Fruit fly (Drosophila melanogaster) whole organism, embryonic: ENCODE results near the gene Gr5a.

Experiments used
- Bgb ChIP-seq: fragments of 200-800 bp; sonication (Bioruptor generic); IDR thresholded peaks from 2 replicates; pipeline ENCODE4 v1.3.6; 2022; ENCODE audit warnings: missing biosample characterization, missing genetic modification characterization; ENCODE audit not compliant: partially characterized antibody
- CG1024 ChIP-seq: fragments of 200-800 bp; sonication (Bioruptor generic); IDR thresholded peaks from 2 replicates; pipeline ENCODE4 v1.3.6; 2022; ENCODE audit warnings: missing biosample characterization, missing genetic modification characterization
- CG10366 ChIP-seq: fragments of 200-800 bp; sonication (Bioruptor generic); IDR thresholded peaks from 2 replicates; pipeline ENCODE4 v1.3.6; 2022; ENCODE audit warnings: missing biosample characterization, missing genetic modification characterization
- CG12155 ChIP-seq: fragments of 200-800 bp; sonication (Bioruptor generic); optimal IDR thresholded peaks from 3 replicates; lab custom pipeline; 2016; ENCODE audit warnings: missing biosample characterization, missing genetic modification characterization
- CG12391 ChIP-seq: fragments of 200-800 bp; sonication (Bioruptor generic); optimal IDR thresholded peaks from 3 replicates; lab custom pipeline; 2018; ENCODE audit warnings: missing biosample characterization, mild to moderate bottlenecking, missing genetic modification characterization, moderate library complexity
- CG12769 ChIP-seq: fragments of 200-800 bp; sonication (Bioruptor generic); optimal IDR thresholded peaks from 2 replicates; lab custom pipeline; 2019; ENCODE audit warnings: missing biosample characterization, mild to moderate bottlenecking, missing genetic modification characterization, moderate library complexity
- CG1602 ChIP-seq: fragments of 200-800 bp; sonication (Bioruptor generic); optimal IDR thresholded peaks from 3 replicates; lab custom pipeline; 2016; ENCODE audit warnings: missing biosample characterization, missing genetic modification characterization
- CG17361 ChIP-seq: fragments of 200-800 bp; sonication (Bioruptor generic); IDR thresholded peaks from 3 replicates; pipeline ENCODE4 v1.3.6; 2022; ENCODE audit warnings: missing biosample characterization, missing genetic modification characterization
- CG2129 ChIP-seq: fragments of 200-800 bp; sonication (Bioruptor generic); IDR thresholded peaks from 2 replicates; pipeline ENCODE4 v1.3.6; 2022; ENCODE audit warnings: missing biosample characterization, missing genetic modification characterization; ENCODE audit not compliant: partially characterized antibody
- CG2875 ChIP-seq: fragments of 200-800 bp; sonication (Bioruptor generic); optimal IDR thresholded peaks from 2 replicates; lab custom pipeline; 2017; ENCODE audit warnings: missing biosample characterization, mild to moderate bottlenecking, missing genetic modification characterization, missing genetic modification reagents
- CG3163 ChIP-seq: fragments of 200-800 bp; sonication (Bioruptor generic); optimal IDR thresholded peaks from 3 replicates; lab custom pipeline; 2016; ENCODE audit warnings: missing biosample characterization, missing genetic modification characterization
- CG3407 ChIP-seq: fragments of 200-800 bp; sonication (Bioruptor generic); optimal IDR thresholded peaks from 2 replicates; lab custom pipeline; 2018; ENCODE audit warnings: missing biosample characterization, mild to moderate bottlenecking, missing genetic modification characterization
- CG3847 ChIP-seq: fragments of 200-800 bp; sonication (Bioruptor generic); IDR thresholded peaks from 2 replicates; pipeline ENCODE4 v1.3.6; 2022; ENCODE audit warnings: missing biosample characterization, missing genetic modification characterization
- CG3995 ChIP-seq: fragments of 200-800 bp; sonication (Bioruptor generic); optimal IDR thresholded peaks from 3 replicates; lab custom pipeline; 2016; ENCODE audit warnings: missing biosample characterization, missing genetic modification characterization
- CG7839 ChIP-seq: fragments of 200-800 bp; sonication (Bioruptor generic); optimal IDR thresholded peaks from 3 replicates; lab custom pipeline; 2018; ENCODE audit warnings: missing biosample characterization, mild to moderate bottlenecking, missing genetic modification characterization, moderate library complexity
- CG7963 ChIP-seq: fragments of 200-800 bp; sonication (Bioruptor generic); IDR thresholded peaks from 3 replicates; pipeline ENCODE4 v1.3.6; 2022; ENCODE audit warnings: missing biosample characterization, missing genetic modification characterization; ENCODE audit not compliant: partially characterized antibody
- CG8924 ChIP-seq: fragments of 200-800 bp; optimal IDR thresholded peaks from 3 replicates; lab custom pipeline; 2019; ENCODE audit warnings: missing biosample characterization, mild to moderate bottlenecking, missing genetic modification characterization, moderate library complexity
- CG9215 ChIP-seq: fragments of 200-800 bp; sonication (Bioruptor generic); IDR thresholded peaks from 2 replicates; pipeline ENCODE4 v1.3.6; 2022; ENCODE audit warnings: missing biosample characterization, missing genetic modification characterization
- CG9817 ChIP-seq: fragments of 200-800 bp; sonication (Bioruptor generic); optimal IDR thresholded peaks from 2 replicates; lab custom pipeline; 2018; ENCODE audit warnings: missing biosample characterization, mild to moderate bottlenecking, missing genetic modification characterization, moderate library complexity
- CG9932 ChIP-seq: fragments of 200-800 bp; sonication (Bioruptor generic); IDR thresholded peaks from 2 replicates; pipeline ENCODE4 v1.3.6; 2022; ENCODE audit warnings: missing biosample characterization, missing genetic modification characterization
- CHES-1-like ChIP-seq: fragments of 200-800 bp; sonication (Bioruptor generic); optimal IDR thresholded peaks from 2 replicates; lab custom pipeline; 2016; ENCODE audit warnings: missing biosample characterization, missing genetic modification characterization
- CTCF ChIP-seq: fragments of 200-800 bp; sonication (Bioruptor generic); optimal IDR thresholded peaks from 2 replicates; lab custom pipeline; 2017; ENCODE audit warnings: missing biosample characterization, mild to moderate bottlenecking, missing genetic modification characterization, moderate library complexity
- Eip74EF ChIP-seq, 2 experiments: fragments of 200-800 bp in 1 of 2; fragments of >200 bp in 1 of 2; sonication (Bioruptor generic) in 1 of 2; optimal IDR thresholded peaks; 2 replicates each; lab custom pipeline; 2017 to 2019; ENCODE audit warnings: missing biosample characterization in 2 of 2, missing genetic modification characterization in 2 of 2, mild to moderate bottlenecking in 1 of 2, moderate library complexity in 1 of 2
- Elba2 ChIP-seq: fragments of 200-800 bp; sonication (Bioruptor generic); optimal IDR thresholded peaks from 3 replicates; lab custom pipeline; 2016; ENCODE audit warnings: missing biosample characterization, missing genetic modification characterization
- Fer3 ChIP-seq: fragments of 200-800 bp; sonication (Bioruptor generic); optimal IDR thresholded peaks from 2 replicates; lab custom pipeline; 2018; ENCODE audit warnings: missing biosample characterization, mild to moderate bottlenecking, missing genetic modification characterization, moderate library complexity
- Hr3 ChIP-seq: fragments of 200-800 bp; sonication (Bioruptor generic); optimal IDR thresholded peaks from 3 replicates; lab custom pipeline; 2016; ENCODE audit warnings: missing biosample characterization, missing genetic modification characterization
- MBD-R2 ChIP-seq: fragments of 200-800 bp; sonication (Bioruptor generic); IDR thresholded peaks from 2 replicates; pipeline ENCODE4 v1.3.6; 2022; ENCODE audit warnings: missing biosample characterization, missing genetic modification characterization
- NFAT ChIP-seq: fragments of 200-800 bp; sonication (Bioruptor generic); IDR thresholded peaks from 2 replicates; pipeline ENCODE4 v1.3.6; 2022; ENCODE audit warnings: missing biosample characterization, missing genetic modification characterization
- Rx ChIP-seq: fragments of 200-800 bp; sonication (Bioruptor generic); IDR thresholded peaks from 2 replicates; pipeline ENCODE4 v1.3.6; 2022; ENCODE audit warnings: missing biosample characterization, missing genetic modification characterization
- Side ChIP-seq: fragments of 200-800 bp; sonication (Bioruptor generic); optimal IDR thresholded peaks from 2 replicates; lab custom pipeline; 2016; ENCODE audit warnings: missing biosample characterization, missing genetic modification characterization
- Sry-β ChIP-seq: fragments of 200-800 bp; sonication (Bioruptor generic); optimal IDR thresholded peaks from 2 replicates; lab custom pipeline; 2018; ENCODE audit warnings: missing biosample characterization, mild to moderate bottlenecking, missing genetic modification characterization, moderate library complexity
- Sry-δ ChIP-seq: fragments of 200-800 bp; sonication (Bioruptor generic); optimal IDR thresholded peaks from 2 replicates; lab custom pipeline; 2016; ENCODE audit warnings: missing biosample characterization, missing genetic modification characterization
- Tbp ChIP-seq: fragments of >200 bp; optimal IDR thresholded peaks from 2 replicates; lab custom pipeline; 2018; ENCODE audit warnings: missing biosample characterization, missing genetic modification characterization
- Usf ChIP-seq: fragments of 200-800 bp; sonication (Bioruptor generic); optimal IDR thresholded peaks from 2 replicates; lab custom pipeline; 2017; ENCODE audit warnings: missing genotype, missing biosample characterization, missing genetic modification characterization
- aop ChIP-seq: fragments of 200-800 bp; sonication (Bioruptor generic); IDR thresholded peaks from 2 replicates; pipeline ENCODE4 v1.3.6; 2022; ENCODE audit warnings: missing biosample characterization, missing genetic modification characterization
- ap ChIP-seq: fragments of 200-800 bp; sonication (Bioruptor generic); IDR thresholded peaks from 2 replicates; pipeline ENCODE4 v1.3.6; 2022; ENCODE audit warnings: missing biosample characterization, missing genetic modification characterization
- bigmax ChIP-seq: fragments of 200-800 bp; sonication (Bioruptor generic); optimal IDR thresholded peaks from 2 replicates; lab custom pipeline; 2018; ENCODE audit warnings: missing biosample characterization, mild to moderate bottlenecking, missing genetic modification characterization
- dmrt11E ChIP-seq: fragments of 200-800 bp; sonication (Bioruptor generic); optimal IDR thresholded peaks from 3 replicates; lab custom pipeline; 2018; ENCODE audit warnings: missing biosample characterization, mild to moderate bottlenecking, missing genetic modification characterization, moderate library complexity
- esg ChIP-seq: fragments of 200-800 bp; sonication (Bioruptor generic); conservative IDR thresholded peaks from 2 replicates; pipeline ENCODE4 v1.3.6; 2022; ENCODE audit warnings: missing biosample characterization, missing genetic modification characterization
- grn ChIP-seq: fragments of 200-800 bp; sonication (Bioruptor generic); optimal IDR thresholded peaks from 3 replicates; lab custom pipeline; 2017; ENCODE audit warnings: missing biosample characterization, missing genetic modification characterization
- inv ChIP-seq: fragments of 200-800 bp; sonication (Bioruptor generic); IDR thresholded peaks from 2 replicates; pipeline ENCODE4 v1.3.6; 2022; ENCODE audit warnings: missing biosample characterization, missing genetic modification characterization; ENCODE audit not compliant: partially characterized antibody
- ken ChIP-seq: fragments of 200-800 bp; sonication (Bioruptor generic); IDR thresholded peaks from 3 replicates; pipeline ENCODE4 v1.3.6; 2022; ENCODE audit warnings: missing biosample characterization, missing genetic modification characterization
- peb ChIP-seq: fragments of 200-800 bp; sonication (Bioruptor generic); IDR thresholded peaks from 2 replicates; pipeline ENCODE4 v1.3.6; 2022; ENCODE audit warnings: missing biosample characterization, missing genetic modification characterization
- pita ChIP-seq: fragments of 200-800 bp; sonication (Bioruptor generic); optimal IDR thresholded peaks from 2 replicates; lab custom pipeline; 2017; ENCODE audit warnings: missing biosample characterization, mild to moderate bottlenecking, missing genetic modification characterization
- row ChIP-seq: fragments of 200-800 bp; sonication (Bioruptor generic); IDR thresholded peaks from 3 replicates; pipeline ENCODE4 v1.3.6; 2022; ENCODE audit warnings: missing biosample characterization, missing genetic modification characterization
- seq ChIP-seq: fragments of 200-800 bp; sonication (Bioruptor generic); IDR thresholded peaks from 2 replicates; pipeline ENCODE4 v1.3.6; 2022; ENCODE audit warnings: missing biosample characterization, missing genetic modification characterization
- sisA ChIP-seq: fragments of 200-800 bp; sonication (Bioruptor generic); IDR thresholded peaks from 2 replicates; pipeline ENCODE4 v1.3.6; 2022; ENCODE audit warnings: missing biosample characterization, missing genetic modification characterization
- slbo ChIP-seq: fragments of 200-800 bp; sonication (Bioruptor generic); IDR thresholded peaks from 2 replicates; pipeline ENCODE4 v1.3.6; 2022; ENCODE audit warnings: missing biosample characterization, missing genetic modification characterization
- vfl ChIP-seq: fragments of 200-800 bp; sonication (Bioruptor generic); optimal IDR thresholded peaks from 2 replicates; lab custom pipeline; 2016; ENCODE audit warnings: missing biosample characterization, missing genetic modification characterization
- vnd ChIP-seq: fragments of 200-800 bp; sonication (Bioruptor generic); IDR thresholded peaks from 3 replicates; pipeline ENCODE4 v1.3.6; 2022; ENCODE audit warnings: missing biosample characterization, missing genetic modification characterization; ENCODE audit not compliant: partially characterized antibody
- zfh1 ChIP-seq: fragments of 200-800 bp; sonication (Bioruptor generic); IDR thresholded peaks from 3 replicates; pipeline ENCODE4 v1.3.6; 2022; ENCODE audit warnings: missing biosample characterization, missing genetic modification characterization

Gene Gr5a

DNA sequence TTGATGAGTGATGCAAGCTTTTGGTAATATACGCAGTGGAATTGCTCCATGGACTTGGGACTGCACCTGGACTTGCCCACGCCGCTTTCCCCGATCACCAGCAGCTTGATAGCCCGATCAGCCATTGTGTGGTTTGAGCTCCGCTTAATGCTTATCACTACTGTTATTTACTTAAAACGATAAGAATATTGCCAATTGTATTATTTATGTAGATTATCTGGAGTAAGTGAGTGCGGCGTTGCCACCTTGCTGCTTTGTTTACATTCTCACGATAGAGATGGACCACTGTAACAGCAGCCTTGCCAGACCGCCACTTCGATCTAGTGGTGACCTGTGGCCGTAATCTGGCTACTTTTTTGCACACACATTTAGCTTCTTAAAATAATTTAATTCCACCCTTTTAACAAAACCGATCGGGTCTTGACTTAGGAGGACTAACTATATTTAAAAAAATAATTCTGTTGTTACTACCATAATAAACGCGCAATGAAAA lies 8.8 kb upstream of the Gr5a start, which contains the start of gene Rab18 (continued):
- TF ChIP-seq CG1024 (GFP tag; lab: Robert Waterston, UW) (0 out of 2 replicates have a peak, but pooled peaks have one; percentile 23), Hr3 (GFP tag; lab: Kevin White, UChicago) (peak; percentile 33), Elba2 (GFP tag; lab: Kevin White, UChicago) (peak; percentile 69), CTCF (GFP tag; lab: Kevin White, UChicago) (no peak), ap (GFP tag; lab: Robert Waterston, UW) (no peak), Side (GFP tag; lab: Kevin White, UChicago) (peak; percentile 3), CG3847 (GFP tag; lab: Robert Waterston, UW) (peak; percentile 67), Fer3 (tag; lab: Kevin White, UChicago) (no peak), aop (GFP tag; lab: Robert Waterston, UW) (no peak), CG12391 (tag; lab: Kevin White, UChicago) (peak; percentile 2), CG3995 (GFP tag; lab: Kevin White, UChicago) (peak; percentile 82), Bgb (GFP tag; lab: Robert Waterston, UW) (peak; percentile 60; the same call in 1 of the 2 replicates), CHES-1-like (GFP tag; lab: Kevin White, UChicago) (peak; percentile 37), Rx (GFP tag; lab: Robert Waterston, UW) (peak; percentile 7; the same call in 1 of the 2 replicates), CG9932 (GFP tag; lab: Robert Waterston, UW) (peak; percentile 77), CG7963 (GFP tag; lab: Robert Waterston, UW) (no peak), CG12769 (tag; lab: Kevin White, UChicago) (no peak), Sry-β (peak; percentile 80), CG2129 (GFP tag; lab: Robert Waterston, UW) (no peak), CG2875 (GFP tag; lab: Kevin White, UChicago) (no peak), Eip74EF (GFP tag; optimal IDR thresholded peaks at IDR 0.05; lab: Kevin White, UChicago) (no peak), esg (GFP tag; lab: Robert Waterston, UW) (no peak), CG7839 (no peak), peb (GFP tag; lab: Robert Waterston, UW) (no peak), vfl (GFP tag; lab: Kevin White, UChicago) (no peak), slbo (GFP tag; lab: Robert Waterston, UW) (peak; percentile 77), zfh1 (GFP tag; lab: Robert Waterston, UW) (peak; percentile 52; the same call in 1 of the 3 replicates), CG10366 (GFP tag; lab: Robert Waterston, UW) (peak; percentile 17; the same call in 1 of the 2 replicates), seq (GFP tag; lab: Robert Waterston, UW) (no peak), CG8924 (no peak), CG9817 (tag; lab: Kevin White, UChicago) (peak; percentile 40), Sry-δ (GFP tag; lab: Kevin White, UChicago) (peak; percentile 87), CG3163 (no peak), Tbp (no peak), pita (GFP tag; lab: Kevin White, UChicago) (no peak), row (peak; percentile 86), CG12155 (GFP tag; lab: Kevin White, UChicago) (peak; percentile 34), dmrt11E (tag; lab: Kevin White, UChicago) (no peak), ken (peak; percentile 49; the same call in 1 of the 3 replicates), CG17361 (GFP tag; lab: Robert Waterston, UW) (peak; percentile 9; the same call in 1 of the 3 replicates), grn (GFP tag; lab: Kevin White, UChicago) (peak; percentile 31), MBD-R2 (GFP tag; lab: Robert Waterston, UW) (peak; percentile 83), bigmax (GFP tag; lab: Kevin White, UChicago) (no peak), vnd (GFP tag; lab: Robert Waterston, UW) (peak; percentile 35; the same call in 1 of the 3 replicates), CG9215 (peak; percentile 47; the same call in 1 of the 2 replicates), sisA (peak; percentile 51), NFAT (GFP tag; lab: Robert Waterston, UW) (peak; percentile 72), CG1602 (GFP tag; lab: Kevin White, UChicago) (peak; percentile 16), inv (GFP tag; lab: Robert Waterston, UW) (peak; percentile 20; the same call in 1 of the 2 replicates), Usf (GFP tag; lab: Kevin White, UChicago) (no peak), CG3407 (GFP tag; lab: Kevin White, UChicago) (no peak)
